Worm (Caenorhabditis elegans) whole organism, young adult: Measurements from ENCODE around the gene dct-15.

Source experiments
- B0336.3 ChIP-seq: fragments of 200-800 bp; sonication (Bioruptor generic); IDR thresholded peaks from 2 replicates; pipeline ENCODE4 v1.3.6; 2022; ENCODE audit warnings: missing genetic modification characterization, missing compliant biosample characterization
- D2030.7 ChIP-seq: fragments of 200-800 bp; sonication (Bioruptor generic); IDR thresholded peaks from 2 replicates; pipeline ENCODE4 v1.3.6; 2022; ENCODE audit warnings: missing genetic modification reagents, missing genetic modification characterization, missing compliant biosample characterization
- F10E7.11 ChIP-seq: sonication (generic microtip); optimal IDR thresholded peaks from 2 replicates; lab custom pipeline; 2017; ENCODE audit warnings: mild to moderate bottlenecking, missing genetic modification characterization, moderate library complexity, missing compliant biosample characterization
- F22D6.2 ChIP-seq: sonication (generic microtip); optimal IDR thresholded peaks from 2 replicates; lab custom pipeline; 2016; ENCODE audit warnings: mild to moderate bottlenecking, missing genetic modification characterization, missing compliant biosample characterization
- F33H1.4 ChIP-seq: fragments of 200-800 bp; sonication (Bioruptor generic); IDR thresholded peaks from 2 replicates; pipeline ENCODE4 v1.3.6; 2022; ENCODE audit warnings: missing genetic modification reagents, missing genetic modification characterization, missing compliant biosample characterization
- F39B2.1 ChIP-seq: fragments of 200-800 bp; sonication (Bioruptor generic); IDR thresholded peaks from 2 replicates; pipeline ENCODE4 v1.3.6; 2022; ENCODE audit warnings: missing genetic modification reagents, missing genetic modification characterization, missing compliant biosample characterization
- F49E8.2 ChIP-seq: sonication (generic microtip); optimal IDR thresholded peaks from 3 replicates; lab custom pipeline; 2017; ENCODE audit warnings: missing genetic modification characterization, mild to moderate bottlenecking, missing compliant biosample characterization, antibody characterized with exemption, moderate library complexity; ENCODE audit not compliant: insufficient read depth
- F52B5.7 ChIP-seq: sonication (generic microtip); optimal IDR thresholded peaks from 2 replicates; lab custom pipeline; 2016; ENCODE audit warnings: mild to moderate bottlenecking, missing genetic modification characterization, missing compliant biosample characterization
- F55B11.4 ChIP-seq: sonication (generic microtip); optimal IDR thresholded peaks from 2 replicates; lab custom pipeline; 2016; ENCODE audit warnings: missing compliant biosample characterization, missing genetic modification characterization, borderline replicate concordance; ENCODE audit not compliant: insufficient read depth
- K12H6.12 ChIP-seq: fragments of 200-800 bp; sonication (Bioruptor generic); optimal IDR thresholded peaks from 2 replicates; lab custom pipeline; 2018; ENCODE audit warnings: mild to moderate bottlenecking, missing genetic modification characterization, missing compliant biosample characterization
- Y79H2A.3 ChIP-seq: fragments of 200-800 bp; sonication (Bioruptor generic); conservative IDR thresholded peaks from 2 replicates; pipeline ENCODE4 v1.3.6; 2022; ENCODE audit warnings: missing genetic modification reagents, missing genetic modification characterization, missing compliant biosample characterization
- Y95B8A.8 ChIP-seq: fragments of 200-800 bp; sonication (Bioruptor generic); IDR thresholded peaks from 2 replicates; pipeline ENCODE4 v1.3.6; 2022; ENCODE audit warnings: missing genetic modification reagents, missing genetic modification characterization, missing compliant biosample characterization
- aptf-3 ChIP-seq: fragments of 200-800 bp; sonication (Bioruptor generic); IDR thresholded peaks from 2 replicates; pipeline ENCODE4 v1.3.6; 2022; ENCODE audit warnings: missing genetic modification characterization, missing compliant biosample characterization
- attf-3 ChIP-seq: fragments of 200-800 bp; sonication (Bioruptor generic); conservative IDR thresholded peaks from 2 replicates; pipeline ENCODE4 v1.3.6; 2022; ENCODE audit warnings: missing genetic modification reagents, missing genetic modification characterization, missing compliant biosample characterization
- attf-6 ChIP-seq: fragments of 200-800 bp; sonication (Bioruptor generic); IDR thresholded peaks from 2 replicates; pipeline ENCODE4 v1.3.6; 2022; ENCODE audit warnings: missing genetic modification reagents, missing genetic modification characterization, missing compliant biosample characterization
- cebp-2 ChIP-seq: fragments of 200-800 bp; sonication (Bioruptor generic); IDR thresholded peaks from 2 replicates; pipeline ENCODE4 v1.3.6; 2022; ENCODE audit warnings: missing genetic modification characterization, missing compliant biosample characterization
- ceh-91 ChIP-seq: fragments of 200-800 bp; sonication (Bioruptor generic); IDR thresholded peaks from 2 replicates; pipeline ENCODE4 v1.3.6; 2022; ENCODE audit warnings: missing genetic modification reagents, missing genetic modification characterization, missing compliant biosample characterization
- dpl-1 ChIP-seq: fragments of 150-350 bp; optimal IDR thresholded peaks from 2 replicates; lab custom pipeline; 2014; ENCODE audit warnings: missing biosample characterization, missing genetic modification reagents, missing genetic modification characterization
- efl-1 ChIP-seq: fragments of 150-350 bp; optimal IDR thresholded peaks from 2 replicates; lab custom pipeline; 2014; ENCODE audit warnings: missing biosample characterization, missing genetic modification reagents, missing genetic modification characterization
- egrh-3 ChIP-seq: fragments of 200-800 bp; sonication (Bioruptor generic); IDR thresholded peaks from 2 replicates; pipeline ENCODE4 v1.3.6; 2022; ENCODE audit warnings: missing genetic modification reagents, missing genetic modification characterization, missing compliant biosample characterization
- ekl-4 ChIP-seq: fragments of 200-800 bp; sonication (Bioruptor generic); IDR thresholded peaks from 2 replicates; pipeline ENCODE4 v1.3.6; 2022; ENCODE audit warnings: missing genetic modification reagents, missing genetic modification characterization, missing compliant biosample characterization
- ets-4 ChIP-seq: fragments of 200-800 bp; sonication (Bioruptor generic); optimal IDR thresholded peaks from 2 replicates; lab custom pipeline; 2018; ENCODE audit warnings: mild to moderate bottlenecking, missing genetic modification characterization, missing compliant biosample characterization
- hlh-26 ChIP-seq: fragments of 200-800 bp; sonication (Bioruptor generic); conservative IDR thresholded peaks from 2 replicates; pipeline ENCODE4 v1.3.6; 2022; ENCODE audit warnings: missing genetic modification reagents, missing genetic modification characterization, missing compliant biosample characterization
- hmg-1.2 ChIP-seq: fragments of 200-800 bp; sonication (Bioruptor generic); IDR thresholded peaks from 2 replicates; pipeline ENCODE4 v1.3.6; 2022; ENCODE audit warnings: missing genetic modification reagents, missing genetic modification characterization, missing compliant biosample characterization
- hmg-20 ChIP-seq: fragments of 200-800 bp; sonication (Bioruptor generic); IDR thresholded peaks from 2 replicates; pipeline ENCODE4 v1.3.6; 2022; ENCODE audit warnings: missing genetic modification reagents, missing genetic modification characterization, missing compliant biosample characterization
- hsf-1 ChIP-seq: fragments of 200-800 bp; sonication (Bioruptor generic); IDR thresholded peaks from 2 replicates; pipeline ENCODE4 v1.3.6; 2022; ENCODE audit warnings: missing genetic modification reagents, missing genetic modification characterization, missing compliant biosample characterization
- lag-1 ChIP-seq: fragments of 200-800 bp; sonication (Bioruptor generic); IDR thresholded peaks from 2 replicates; pipeline ENCODE4 v1.3.6; 2022; ENCODE audit warnings: missing genetic modification reagents, missing genetic modification characterization, missing compliant biosample characterization
- let-526 ChIP-seq: fragments of 200-800 bp; sonication (Bioruptor generic); IDR thresholded peaks from 2 replicates; pipeline ENCODE4 v1.3.6; 2022; ENCODE audit warnings: missing genetic modification reagents, missing genetic modification characterization, missing compliant biosample characterization
- let-607 ChIP-seq, 2 experiments: fragments of 200-800 bp in 1 of 2; sonication (Bioruptor generic) in 1 of 2; sonication (generic microtip) in 1 of 2; optimal IDR thresholded peaks; 2 replicates each; lab custom pipeline; 2016 to 2018; ENCODE audit warnings: mild to moderate bottlenecking in 2 of 2, missing compliant biosample characterization in 2 of 2, missing genetic modification characterization in 2 of 2, moderate library complexity in 2 of 2, missing genotype in 1 of 2
- lsl-1 ChIP-seq: fragments of 200-800 bp; sonication (Bioruptor generic); optimal IDR thresholded peaks from 2 replicates; lab custom pipeline; 2018; ENCODE audit warnings: mild to moderate bottlenecking, missing genetic modification characterization, moderate library complexity, missing compliant biosample characterization
- madf-3 ChIP-seq: fragments of 200-800 bp; sonication (Bioruptor generic); IDR thresholded peaks from 2 replicates; pipeline ENCODE4 v1.3.6; 2022; ENCODE audit warnings: missing genetic modification reagents, missing genetic modification characterization, missing compliant biosample characterization
- madf-8 ChIP-seq: fragments of 200-800 bp; sonication (Bioruptor generic); conservative IDR thresholded peaks from 2 replicates; pipeline ENCODE4 v1.3.6; 2022; ENCODE audit warnings: missing genetic modification reagents, missing genetic modification characterization, missing compliant biosample characterization
- mcd-1 ChIP-seq: fragments of 200-800 bp; sonication (Bioruptor generic); IDR thresholded peaks from 2 replicates; pipeline ENCODE4 v1.3.6; 2022; ENCODE audit warnings: missing genetic modification reagents, missing genetic modification characterization, missing compliant biosample characterization
- nhr-120 ChIP-seq: fragments of 200-800 bp; sonication (Bioruptor generic); IDR thresholded peaks from 2 replicates; pipeline ENCODE4 v1.3.6; 2022; ENCODE audit warnings: missing genetic modification characterization, missing compliant biosample characterization
- nhr-80 ChIP-seq: sonication (generic microtip); optimal IDR thresholded peaks from 2 replicates; lab custom pipeline; 2016; ENCODE audit warnings: missing genetic modification characterization, missing compliant biosample characterization
- nhr-90 ChIP-seq: sonication (generic microtip); optimal IDR thresholded peaks from 2 replicates; lab custom pipeline; 2016; ENCODE audit warnings: missing genotype, mild to moderate bottlenecking, missing genetic modification characterization, missing compliant biosample characterization
- pbrm-1 ChIP-seq: fragments of 200-800 bp; sonication (Bioruptor generic); IDR thresholded peaks from 2 replicates; pipeline ENCODE4 v1.3.6; 2022; ENCODE audit warnings: missing genetic modification reagents, missing genetic modification characterization, missing compliant biosample characterization
- rcor-1 ChIP-seq: fragments of 200-800 bp; sonication (Bioruptor generic); IDR thresholded peaks from 2 replicates; pipeline ENCODE4 v1.3.6; 2022; ENCODE audit warnings: missing genetic modification reagents, missing genetic modification characterization, missing compliant biosample characterization
- snpc-4 ChIP-seq, 5 experiments: fragments of 150-350 bp in 1 of 5; sonication (generic microtip) in 4 of 5; optimal IDR thresholded peaks; 2 replicates each; lab custom pipeline; 2014 to 2018; ENCODE audit warnings: missing genetic modification characterization in 5 of 5, missing biosample characterization in 3 of 5, antibody characterized with exemption in 2 of 5, mild to moderate bottlenecking in 2 of 5, missing compliant biosample characterization in 2 of 5, missing genotype in 2 of 5, moderate library complexity in 2 of 5, missing genetic modification reagents in 1 of 5
- somi-1 ChIP-seq: fragments of 200-800 bp; sonication (Bioruptor generic); optimal IDR thresholded peaks from 2 replicates; lab custom pipeline; 2018; ENCODE audit warnings: mild to moderate bottlenecking, missing genetic modification characterization, missing compliant biosample characterization
- tbp1 ChIP-seq: fragments of 200-800 bp; sonication (Bioruptor generic); optimal IDR thresholded peaks from 2 replicates; lab custom pipeline; 2018; ENCODE audit warnings: mild to moderate bottlenecking, missing genetic modification characterization, missing compliant biosample characterization
- unc-62 ChIP-seq: fragments of 150-350 bp; optimal IDR thresholded peaks from 2 replicates; lab custom pipeline; 2014; ENCODE audit warnings: missing biosample characterization, missing genetic modification reagents, missing genetic modification characterization
- xnd-1 ChIP-seq: sonication (generic microtip); optimal IDR thresholded peaks from 2 replicates; lab custom pipeline; 2016; ENCODE audit warnings: missing genotype, missing genetic modification reagents, missing genetic modification characterization, missing compliant biosample characterization
- zfh-2 ChIP-seq: fragments of 200-800 bp; sonication (Bioruptor generic); conservative IDR thresholded peaks from 2 replicates; pipeline ENCODE4 v1.3.6; 2022; ENCODE audit warnings: missing genetic modification reagents, missing genetic modification characterization, missing compliant biosample characterization
- zim-3 ChIP-seq: sonication (generic microtip); optimal IDR thresholded peaks from 2 replicates; lab custom pipeline; 2017; ENCODE audit warnings: mild to moderate bottlenecking, missing genetic modification characterization, moderate library complexity, missing compliant biosample characterization
- ztf-28 ChIP-seq: fragments of 200-800 bp; sonication (Bioruptor generic); IDR thresholded peaks from 2 replicates; pipeline ENCODE4 v1.3.6; 2022; ENCODE audit warnings: missing genetic modification reagents, missing genetic modification characterization, missing compliant biosample characterization

dct-15 gene

DNA sequence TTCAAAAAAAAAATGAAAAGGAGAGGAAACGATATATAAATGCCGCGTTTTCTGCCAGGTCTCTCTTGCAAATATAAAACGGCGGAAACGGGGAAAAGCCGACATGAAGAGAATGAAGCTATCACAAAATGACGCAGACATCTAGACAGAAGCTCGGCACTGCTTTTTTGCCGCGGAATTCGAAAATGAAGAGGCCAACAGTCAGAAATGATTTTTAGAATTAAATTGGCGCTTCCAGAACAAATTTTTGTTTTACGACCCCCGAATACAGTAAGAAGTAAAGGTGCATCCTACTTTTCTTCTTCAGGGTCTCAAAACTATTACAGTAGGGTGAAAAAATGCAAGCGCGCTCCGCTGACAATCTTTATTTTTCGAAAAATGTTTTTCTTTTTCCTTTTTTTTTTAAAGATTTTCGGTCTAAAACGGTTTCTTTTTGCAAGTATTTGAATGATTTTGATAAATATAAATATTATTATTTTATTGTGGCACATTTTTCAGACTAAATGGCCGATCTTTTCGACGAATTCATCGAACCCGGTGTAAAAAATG is 14.7 kb upstream of the dct-15 start, which contains the start of gene mtr-4 (continued):
- TF ChIP-seq zfh-2 (GFP tag; lab: Robert Waterston, UW), result no peak
- TF ChIP-seq unc-62, result no peak
- TF ChIP-seq Y79H2A.3 (GFP tag; lab: Robert Waterston, UW), result no peak
- TF ChIP-seq madf-3, result peak; percentile 64; the same call in 1 of the 2 replicates
- TF ChIP-seq F52B5.7 (tag; lab: Kevin White, UChicago), result no peak
- peak; percentile 98 for TF ChIP-seq lsl-1 (GFP tag; lab: Kevin White, UChicago)
- TF ChIP-seq nhr-120, result no peak
- peak; percentile 51 for TF ChIP-seq hmg-1.2 (GFP tag; lab: Robert Waterston, UW)
- TF ChIP-seq somi-1 (GFP tag; lab: Kevin White, UChicago), result no peak
- no peak for TF ChIP-seq F39B2.1 (GFP tag; lab: Robert Waterston, UW)
- no peak for TF ChIP-seq aptf-3 (GFP tag; lab: Robert Waterston, UW)
- no peak for TF ChIP-seq K12H6.12 (tag; lab: Kevin White, UChicago)
- no peak for TF ChIP-seq ztf-28 (GFP tag; lab: Robert Waterston, UW)
- TF ChIP-seq ets-4 (GFP tag; lab: Kevin White, UChicago), result no peak
- no peak for TF ChIP-seq nhr-90
- TF ChIP-seq Y95B8A.8, result 0 out of 2 replicates have a peak, but pooled peaks have one; percentile 74
- peak; percentile 45 for TF ChIP-seq dpl-1 (GFP tag; lab: Kevin White, UChicago)
- peak; percentile 72 for TF ChIP-seq hsf-1 (GFP tag; lab: Robert Waterston, UW)
- no peak for TF ChIP-seq zim-3 (tag; lab: Kevin White, UChicago)
- TF ChIP-seq rcor-1 (GFP tag; lab: Robert Waterston, UW), result peak; percentile 69
- 0 out of 2 replicates have a peak, but pooled peaks have one; percentile 34 for TF ChIP-seq B0336.3 (GFP tag; lab: Robert Waterston, UW)
- peak; percentile 85 for TF ChIP-seq D2030.7 (GFP tag; lab: Robert Waterston, UW)
- TF ChIP-seq mcd-1 (GFP tag; lab: Robert Waterston, UW), result peak; percentile 91
- TF ChIP-seq F22D6.2 (tag; lab: Kevin White, UChicago), result no peak
- TF ChIP-seq xnd-1 (tag; lab: Kevin White, UChicago), result peak; percentile 93
- no peak for TF ChIP-seq hlh-26 (GFP tag; lab: Robert Waterston, UW)
- TF ChIP-seq snpc-4 (GFP tag; optimal IDR thresholded peaks at IDR 0.05; lab: Kevin White, UChicago), result peak; percentile 64
- TF ChIP-seq snpc-4 (tag; optimal IDR thresholded peaks at IDR 0.05; lab: Kevin White, UChicago), result peak in 3 of 4 experiments; percentile 9 to 71 (median 69)
- peak; percentile 69 for TF ChIP-seq nhr-80 (tag; lab: Kevin White, UChicago)
- TF ChIP-seq hmg-20, result no peak
- TF ChIP-seq F33H1.4 (GFP tag; lab: Robert Waterston, UW), result peak; percentile 96
- TF ChIP-seq cebp-2 (GFP tag; lab: Robert Waterston, UW), result no peak
- TF ChIP-seq egrh-3 (GFP tag; lab: Robert Waterston, UW), result no peak
- no peak for TF ChIP-seq F55B11.4
- no peak for TF ChIP-seq F10E7.11 (tag; lab: Kevin White, UChicago)
- peak; percentile 43; the same call in 1 of the 2 replicates for TF ChIP-seq ekl-4
- peak; percentile 77 for TF ChIP-seq ceh-91 (GFP tag; lab: Robert Waterston, UW)
- peak; percentile 47 for TF ChIP-seq F49E8.2 (tag; lab: Kevin White, UChicago)
- TF ChIP-seq madf-8 (GFP tag; lab: Robert Waterston, UW), result peak; percentile 90
- TF ChIP-seq efl-1 (GFP tag; lab: Kevin White, UChicago), result peak; percentile 74
- peak; percentile 53; the same call in 1 of the 2 replicates for TF ChIP-seq pbrm-1
- TF ChIP-seq attf-6 (GFP tag; lab: Robert Waterston, UW), result 0 out of 2 replicates have a peak, but pooled peaks have one; percentile 17
- TF ChIP-seq tbp1 (GFP tag; lab: Kevin White, UChicago), result peak; percentile 30
- TF ChIP-seq lag-1 (GFP tag; lab: Robert Waterston, UW), result no peak
- peak; percentile 40 for TF ChIP-seq attf-3
- TF ChIP-seq let-526 (GFP tag; lab: Robert Waterston, UW), result no peak
- TF ChIP-seq let-607 (tag; optimal IDR thresholded peaks at IDR 0.05; lab: Kevin White, UChicago), result no peak
